Worm (Caenorhabditis elegans) whole organism, L2 larva: Measurements from ENCODE around the gene T23B7.3.
A peak's percentile ranks its signal among the peaks of the same experiment; 100 is the strongest.
"Not testable (repeated sequence)": the region's sequence is repeated elsewhere in the genome, so short reads cannot be mapped to it uniquely, and the experiment has no call there.

ENCODE experiments used
- C34F6.9 ChIP-seq: fragments of 150-350 bp; optimal IDR thresholded peaks from 2 replicates; lab custom pipeline; 2014; ENCODE audit warnings: missing biosample characterization, missing genetic modification characterization
- F13H6.1 ChIP-seq: sonication (generic microtip); optimal IDR thresholded peaks from 2 replicates; lab custom pipeline; 2016; ENCODE audit warnings: missing genetic modification characterization, missing compliant biosample characterization
- Y55F3AM.14 ChIP-seq: fragments of 200-800 bp; sonication (Bioruptor generic); optimal IDR thresholded peaks from 2 replicates; lab custom pipeline; 2018; ENCODE audit warnings: mild to moderate bottlenecking, missing genetic modification characterization, missing compliant biosample characterization
- alr-1 ChIP-seq: fragments of 150-350 bp; optimal IDR thresholded peaks from 2 replicates; lab custom pipeline; 2014; ENCODE audit warnings: missing biosample characterization, missing genetic modification characterization
- aly-2 ChIP-seq: fragments of 150-350 bp; optimal IDR thresholded peaks from 2 replicates; lab custom pipeline; 2014; ENCODE audit warnings: missing biosample characterization, missing genetic modification characterization
- blmp-1 ChIP-seq: sonication (generic microtip); optimal IDR thresholded peaks from 2 replicates; lab custom pipeline; 2017; ENCODE audit warnings: missing genetic modification characterization, mild to moderate bottlenecking, missing compliant biosample characterization, antibody characterized with exemption, moderate library complexity; ENCODE audit not compliant: insufficient read depth
- crh-2 ChIP-seq: sonication (generic microtip); optimal IDR thresholded peaks from 2 replicates; lab custom pipeline; 2017; ENCODE audit warnings: missing biosample characterization, missing genetic modification characterization
- elt-1 ChIP-seq: fragments of 150-350 bp; optimal IDR thresholded peaks from 2 replicates; lab custom pipeline; 2014; ENCODE audit warnings: missing biosample characterization, missing genetic modification characterization
- fos-1 ChIP-seq: fragments of 150-350 bp; optimal IDR thresholded peaks from 2 replicates; lab custom pipeline; 2014; ENCODE audit warnings: missing biosample characterization, missing genetic modification characterization
- gmeb-1 ChIP-seq: fragments of 150-350 bp; optimal IDR thresholded peaks from 2 replicates; lab custom pipeline; 2014; ENCODE audit warnings: missing biosample characterization, missing genetic modification characterization
- lin-11 ChIP-seq: fragments of 150-350 bp; sonication (generic microtip); optimal IDR thresholded peaks from 2 replicates; lab custom pipeline; 2014; ENCODE audit warnings: missing biosample characterization, missing genetic modification characterization, inconsistent platforms, mixed read lengths
- lsy-2 ChIP-seq, 2 experiments: fragments of 150-350 bp in 1 of 2; sonication (generic microtip) in 1 of 2; optimal IDR thresholded peaks; 2 replicates each; lab custom pipeline; 2014 to 2017; ENCODE audit warnings: missing biosample characterization in 2 of 2, missing genetic modification characterization in 2 of 2
- mab-5 ChIP-seq: fragments of 150-350 bp; optimal IDR thresholded peaks from 2 replicates; lab custom pipeline; 2014; ENCODE audit warnings: missing biosample characterization, missing genetic modification characterization
- nhr-10 ChIP-seq: sonication (generic microtip); optimal IDR thresholded peaks from 2 replicates; lab custom pipeline; 2017; ENCODE audit warnings: missing biosample characterization, missing genetic modification characterization
- nhr-21 ChIP-seq: fragments of 150-350 bp; optimal IDR thresholded peaks from 2 replicates; lab custom pipeline; 2014; ENCODE audit warnings: missing biosample characterization, missing genetic modification characterization
- nhr-237 ChIP-seq: fragments of 150-350 bp; optimal IDR thresholded peaks from 2 replicates; lab custom pipeline; 2014; ENCODE audit warnings: missing biosample characterization, missing genetic modification characterization
- nhr-6 ChIP-seq: fragments of 150-350 bp; optimal IDR thresholded peaks from 2 replicates; lab custom pipeline; 2014; ENCODE audit warnings: missing biosample characterization, missing genetic modification characterization
- nhr-77 ChIP-seq: fragments of 150-350 bp; optimal IDR thresholded peaks from 2 replicates; lab custom pipeline; 2014; ENCODE audit warnings: missing biosample characterization, missing genetic modification characterization
- sem-4 ChIP-seq: fragments of 150-350 bp; optimal IDR thresholded peaks from 2 replicates; lab custom pipeline; 2014; ENCODE audit warnings: missing biosample characterization, missing genetic modification reagents, missing genetic modification characterization
- skn-1 ChIP-seq: sonication (generic microtip); optimal IDR thresholded peaks from 2 replicates; lab custom pipeline; 2017; ENCODE audit warnings: missing biosample characterization, missing genetic modification characterization
- sma-3 ChIP-seq: sonication (generic microtip); optimal IDR thresholded peaks from 2 replicates; lab custom pipeline; 2016; ENCODE audit warnings: missing genetic modification reagents, missing genetic modification characterization, missing compliant biosample characterization
- snpc-4 ChIP-seq: fragments of 150-350 bp; optimal IDR thresholded peaks from 2 replicates; lab custom pipeline; 2014; ENCODE audit warnings: missing biosample characterization, missing genetic modification characterization
- unc-39 ChIP-seq: fragments of 150-350 bp; optimal IDR thresholded peaks from 2 replicates; lab custom pipeline; 2014; ENCODE audit warnings: missing biosample characterization, missing genetic modification characterization
- unc-55 ChIP-seq: fragments of 150-350 bp; sonication (generic microtip); optimal IDR thresholded peaks from 3 replicates; lab custom pipeline; 2014; ENCODE audit warnings: missing biosample characterization, missing genetic modification reagents, missing genetic modification characterization
- unc-62 ChIP-seq: fragments of 150-350 bp; optimal IDR thresholded peaks from 2 replicates; lab custom pipeline; 2014; ENCODE audit warnings: missing biosample characterization, missing genetic modification reagents, missing genetic modification characterization
- ztf-1 ChIP-seq: fragments of 200-800 bp; sonication (Bioruptor generic); conservative IDR thresholded peaks from 2 replicates; pipeline ENCODE4 v1.3.6; 2022; ENCODE audit warnings: missing genetic modification characterization, missing compliant biosample characterization
- ztf-4 ChIP-seq: fragments of 150-350 bp; optimal IDR thresholded peaks from 2 replicates; lab custom pipeline; 2014; ENCODE audit warnings: missing biosample characterization, missing genetic modification characterization

The T23B7.3 gene

ce11 chrII:4822610-4823009 lies 27.4 kb upstream of the T23B7.3 start:
- TF ChIP-seq snpc-4 (tag; lab: Kevin White, UChicago) (no peak), elt-1 (tag; lab: Kevin White, UChicago) (no peak), aly-2 (tag; lab: Kevin White, UChicago) (no peak), sem-4 (tag; lab: Kevin White, UChicago) (no peak), ztf-4 (no peak), ztf-1 (GFP tag; lab: Robert Waterston, UW) (no peak)
- TF ChIP-seq, all 48 proteins: peak for 0

ce11 chrII:4825133-4825532 lies 24.9 kb upstream of the T23B7.3 start, which contains the start of the genes C33F10.8 and msp-40:
C33F10.8 (minus strand) TSS chrII:4825233.
msp-40 (plus strand) TSS chrII:4825414.
- TF ChIP-seq nhr-237 (tag; lab: Kevin White, UChicago); unc-55 (GFP tag; lab: Kevin White, UChicago); ztf-1 (GFP tag; lab: Robert Waterston, UW): not testable (repeated sequence)

- TF ChIP-seq C34F6.9 = peak; percentile 56
- no peak for TF ChIP-seq sma-3 (GFP tag; lab: Kevin White, UChicago)
- peak in 1 of 2 experiments; percentile 26 for TF ChIP-seq lsy-2 (tag; optimal IDR thresholded peaks at IDR 0.05; lab: Kevin White, UChicago)
- peak; percentile 63 for TF ChIP-seq crh-2
- TF ChIP-seq snpc-4 (tag; lab: Kevin White, UChicago) = peak; percentile 54
- peak; percentile 82 for TF ChIP-seq unc-55 (GFP tag; lab: Kevin White, UChicago)
- TF ChIP-seq gmeb-1 (tag; lab: Kevin White, UChicago) = peak; percentile 97
- no peak for TF ChIP-seq ztf-1 (GFP tag; lab: Robert Waterston, UW)
These were observed 22.0 kb upstream of the T23B7.3 start, which contains the start of the genes fbxb-88 and tbck-1 for ce11 chrII:4827734-4828609. fbxb-88 (minus strand) TSS chrII:4827884. tbck-1 (plus strand) TSS chrII:4828559.

- TF ChIP-seq unc-62 (GFP tag; lab: Kevin White, UChicago) (no peak), fos-1 (tag; lab: Kevin White, UChicago) (no peak), nhr-10 (tag; lab: Kevin White, UChicago) (no peak), nhr-77 (tag; lab: Kevin White, UChicago) (no peak), unc-39 (tag; lab: Kevin White, UChicago) (no peak)
These were observed 15.2 kb upstream of the T23B7.3 start, which contains the start of the genes C33F10.11 and C33F10.1 for ce11 chrII:4834761-4835160. C33F10.11 (minus strand) TSS chrII:4834861. C33F10.1 (plus strand) TSS chrII:4835023.

- TF ChIP-seq mab-5 (tag; lab: Kevin White, UChicago) (no peak), nhr-21 (no peak), F13H6.1 (tag; lab: Kevin White, UChicago) (no peak), Y55F3AM.14 (no peak), blmp-1 (tag; lab: Kevin White, UChicago) (no peak), elt-1 (tag; lab: Kevin White, UChicago) (no peak), unc-55 (GFP tag; lab: Kevin White, UChicago) (no peak), nhr-6 (tag; lab: Kevin White, UChicago) (no peak), sma-3 (GFP tag; lab: Kevin White, UChicago) (no peak)
These were observed 12.3 kb upstream of the T23B7.3 start, which contains the start of gene C33F10.12 for ce11 chrII:4837659-4838058. C33F10.12 (minus strand) TSS chrII:4837759.

ce11 chrII:4842143-4842658 lies 7.8 kb upstream of the T23B7.3 start, which contains the start of the genes T23B7.2 and nspd-4:
T23B7.2 (minus strand) TSS chrII:4842243.
nspd-4 (plus strand) TSS chrII:4842608.
- not testable (repeated sequence) for TF ChIP-seq alr-1; lin-11 (tag; lab: Kevin White, UChicago); skn-1 (tag; lab: Kevin White, UChicago)
